Fruit fly (Drosophila melanogaster): ENCODE data around the gene CG34433.

dm6 chr3R:30601440-30602256 is 48.1 kb upstream of the CG34433 start, which contains the start of the genes CG2246 and CG31021:
- TF ChIP-seq Nf-YB (GFP tag; optimal IDR thresholded peaks at IDR 0.05) (no peak), Hr78 (GFP tag; optimal IDR thresholded peaks at IDR 0.05) (no peak), onecut (GFP tag; IDR thresholded peaks at IDR 0.05) (no peak), ken (GFP tag; IDR thresholded peaks at IDR 0.05) (peak; percentile 57; the same call in 1 of the 3 replicates), psq (GFP tag; optimal IDR thresholded peaks at IDR 0.05) (peak; percentile 45), fru (optimal IDR thresholded peaks at IDR 0.05) (no peak), dmrt11E (tag; optimal IDR thresholded peaks at IDR 0.05) (peak; percentile 44), CG13424 (tag; optimal IDR thresholded peaks at IDR 0.05) (peak; percentile 59), CG8478 (optimal IDR thresholded peaks at IDR 0.05) (no peak), HLH3B (GFP tag; IDR thresholded peaks at IDR 0.05) (peak; percentile 20), CG31224 (GFP tag; IDR thresholded peaks at IDR 0.05) (0 out of 2 replicates have a peak, but pooled peaks have one; percentile 32), grn (GFP tag; optimal IDR thresholded peaks at IDR 0.05) (peak; percentile 43), CG31388 (GFP tag; optimal IDR thresholded peaks at IDR 0.05) (no peak)
